Worm (Caenorhabditis elegans) whole organism, mixed stage, embryonic: ENCODE results near the gene srlf-30.

Experiments used
- M03D4.4 ChIP-seq: sonication (generic microtip); optimal IDR thresholded peaks from 2 replicates; lab custom pipeline; 2017; ENCODE audit warnings: mild to moderate bottlenecking, missing genetic modification characterization, missing compliant biosample characterization
- bed-3 ChIP-seq: fragments of 200-800 bp; sonication (Bioruptor generic); optimal IDR thresholded peaks from 3 replicates; lab custom pipeline; 2018; ENCODE audit warnings: mild to moderate bottlenecking, missing genetic modification characterization, moderate library complexity, missing compliant biosample characterization
- blmp-1 ChIP-seq: fragments of 150-350 bp; optimal IDR thresholded peaks from 2 replicates; lab custom pipeline; 2014; ENCODE audit warnings: missing biosample characterization, missing genetic modification characterization
- ceh-39 ChIP-seq: fragments of 150-350 bp; optimal IDR thresholded peaks from 2 replicates; lab custom pipeline; 2014; ENCODE audit warnings: missing biosample characterization, missing genetic modification characterization
- ceh-43 ChIP-seq: fragments of 200-800 bp; sonication (Bioruptor generic); optimal IDR thresholded peaks from 2 replicates; lab custom pipeline; 2018; ENCODE audit warnings: mild to moderate bottlenecking, missing genetic modification characterization, moderate library complexity, missing compliant biosample characterization
- ces-1 ChIP-seq: fragments of 150-350 bp; optimal IDR thresholded peaks from 2 replicates; lab custom pipeline; 2014; ENCODE audit warnings: missing biosample characterization, missing genetic modification reagents, missing genetic modification characterization
- cnd-1 ChIP-seq: fragments of 200-800 bp; sonication (Bioruptor generic); optimal IDR thresholded peaks from 2 replicates; lab custom pipeline; 2018; ENCODE audit warnings: mild to moderate bottlenecking, missing genetic modification characterization, missing compliant biosample characterization
- drap-1 ChIP-seq: fragments of 200-800 bp; sonication (Bioruptor generic); optimal IDR thresholded peaks from 3 replicates; lab custom pipeline; 2018; ENCODE audit warnings: mild to moderate bottlenecking, missing genetic modification characterization, missing compliant biosample characterization
- elt-1 ChIP-seq: sonication (generic microtip); optimal IDR thresholded peaks from 2 replicates; lab custom pipeline; 2017; ENCODE audit warnings: missing genetic modification characterization, mild to moderate bottlenecking, missing compliant biosample characterization, antibody characterized with exemption, moderate library complexity, borderline replicate concordance; ENCODE audit not compliant: insufficient read depth
- elt-3 ChIP-seq: fragments of 150-350 bp; optimal IDR thresholded peaks from 2 replicates; lab custom pipeline; 2014; ENCODE audit warnings: missing biosample characterization, missing genetic modification characterization
- flh-1 ChIP-seq: fragments of 200-800 bp; sonication (Bioruptor generic); optimal IDR thresholded peaks from 2 replicates; lab custom pipeline; 2018; ENCODE audit warnings: mild to moderate bottlenecking, missing genetic modification characterization, moderate library complexity, missing compliant biosample characterization
- ham-2 ChIP-seq: fragments of 200-800 bp; sonication (Bioruptor generic); optimal IDR thresholded peaks from 2 replicates; lab custom pipeline; 2018; ENCODE audit warnings: mild to moderate bottlenecking, missing genetic modification characterization, missing compliant biosample characterization
- lin-32 ChIP-seq: fragments of 200-800 bp; sonication (Bioruptor generic); optimal IDR thresholded peaks from 2 replicates; lab custom pipeline; 2018; ENCODE audit warnings: mild to moderate bottlenecking, missing genetic modification characterization, missing compliant biosample characterization
- lsy-2 ChIP-seq: fragments of 150-350 bp; optimal IDR thresholded peaks from 2 replicates; lab custom pipeline; 2014; ENCODE audit warnings: missing biosample characterization, missing genetic modification characterization
- mep-1 ChIP-seq: fragments of 150-350 bp; optimal IDR thresholded peaks from 2 replicates; lab custom pipeline; 2017; ENCODE audit warnings: missing biosample characterization, missing genetic modification reagents, missing genetic modification characterization, inconsistent platforms
- mls-2 ChIP-seq: sonication (generic microtip); optimal IDR thresholded peaks from 2 replicates; lab custom pipeline; 2016; ENCODE audit warnings: mild to moderate bottlenecking, missing genetic modification characterization, moderate library complexity, missing compliant biosample characterization
- nhr-12 ChIP-seq: fragments of 150-350 bp; optimal IDR thresholded peaks from 2 replicates; lab custom pipeline; 2014; ENCODE audit warnings: missing biosample characterization, missing genetic modification characterization
- nhr-2 ChIP-seq: fragments of 150-350 bp; optimal IDR thresholded peaks from 2 replicates; lab custom pipeline; 2014; ENCODE audit warnings: missing biosample characterization, missing genetic modification characterization
- nhr-237 ChIP-seq: fragments of 150-350 bp; optimal IDR thresholded peaks from 2 replicates; lab custom pipeline; 2014; ENCODE audit warnings: missing biosample characterization, missing genetic modification characterization
- nhr-28 ChIP-seq: fragments of 150-350 bp; optimal IDR thresholded peaks from 2 replicates; lab custom pipeline; 2014; ENCODE audit warnings: missing biosample characterization, missing genetic modification characterization
- nhr-76 ChIP-seq: sonication (generic microtip); optimal IDR thresholded peaks from 2 replicates; lab custom pipeline; 2017; ENCODE audit warnings: missing biosample characterization, missing genetic modification characterization
- pha-4 ChIP-seq: fragments of 150-350 bp; optimal IDR thresholded peaks from 2 replicates; lab custom pipeline; 2018; ENCODE audit warnings: missing biosample characterization, missing genetic modification reagents, missing genetic modification characterization
- sem-2 ChIP-seq: fragments of 200-800 bp; sonication (Bioruptor generic); optimal IDR thresholded peaks from 2 replicates; lab custom pipeline; 2018; ENCODE audit warnings: mild to moderate bottlenecking, missing genetic modification characterization, missing compliant biosample characterization
- snpc-4 ChIP-seq: fragments of 150-350 bp; optimal IDR thresholded peaks from 2 replicates; lab custom pipeline; 2014; ENCODE audit warnings: missing biosample characterization, missing genetic modification characterization
- tbx-8 ChIP-seq: fragments of 200-800 bp; sonication (Bioruptor generic); optimal IDR thresholded peaks from 2 replicates; lab custom pipeline; 2018; ENCODE audit warnings: mild to moderate bottlenecking, missing genetic modification characterization, moderate library complexity, missing compliant biosample characterization
- unc-39 ChIP-seq: fragments of 150-350 bp; optimal IDR thresholded peaks from 2 replicates; lab custom pipeline; 2014; ENCODE audit warnings: missing biosample characterization, missing genetic modification characterization
- unc-62 ChIP-seq: fragments of 150-350 bp; optimal IDR thresholded peaks from 2 replicates; lab custom pipeline; 2014; ENCODE audit warnings: missing biosample characterization, missing genetic modification reagents, missing genetic modification characterization
- zip-8 ChIP-seq: fragments of 150-350 bp; optimal IDR thresholded peaks from 2 replicates; lab custom pipeline; 2014; ENCODE audit warnings: missing biosample characterization, missing genetic modification characterization
- ztf-11 ChIP-seq: fragments of 150-350 bp; optimal IDR thresholded peaks from 2 replicates; lab custom pipeline; 2014; ENCODE audit warnings: missing biosample characterization, missing genetic modification characterization

The srlf-30 gene

ce11 chrIV:10902476-10902875, 2.3 kb downstream of the srlf-30 start:
- no peak for TF ChIP-seq snpc-4
- TF ChIP-seq lin-32 (GFP tag; lab: Kevin White, UChicago) = no peak
- TF ChIP-seq nhr-76 (tag; lab: Kevin White, UChicago) = no peak
- no peak for TF ChIP-seq ceh-43
- TF ChIP-seq sem-2 = no peak
- TF ChIP-seq unc-62 (GFP tag; lab: Kevin White, UChicago) = no peak
- TF ChIP-seq unc-39 = no peak
- TF ChIP-seq mep-1 (tag; lab: Kevin White, UChicago) = no peak
- TF ChIP-seq lsy-2 = no peak
- TF ChIP-seq ham-2 (GFP tag; lab: Kevin White, UChicago) = no peak
- no peak for TF ChIP-seq ztf-11 (tag; lab: Kevin White, UChicago)
- TF ChIP-seq nhr-2 (tag; lab: Kevin White, UChicago) = no peak
- no peak for TF ChIP-seq tbx-8 (GFP tag; lab: Kevin White, UChicago)
- TF ChIP-seq nhr-12 = no peak
- TF ChIP-seq flh-1 (GFP tag; lab: Kevin White, UChicago) = no peak
- TF ChIP-seq M03D4.4 = no peak

DNA sequence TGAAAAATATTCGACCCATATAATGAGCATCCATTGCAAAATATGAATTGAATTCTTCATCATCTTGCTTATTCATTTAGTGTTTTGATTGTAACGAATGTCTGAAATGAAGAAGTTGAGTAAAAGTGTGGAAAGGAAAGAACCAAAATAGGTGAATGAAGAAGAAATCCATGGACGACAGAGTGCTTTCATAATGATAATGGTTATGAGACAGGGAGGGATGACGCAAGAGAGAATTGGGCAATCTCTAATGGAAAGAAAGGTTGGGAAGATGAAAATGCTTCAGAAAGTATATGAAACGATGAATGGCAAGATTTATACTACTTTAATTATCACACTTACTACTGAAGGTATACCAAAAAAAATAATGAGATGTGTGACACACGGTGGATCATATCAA, 4.1 kb downstream of the srlf-30 start, which contains the start of gene ZK596.3:
Gene ZK596.3, minus strand, starts transcription at position 101 of the 400 bp plus-strand sequence.
- TF ChIP-seq snpc-4 (no peak), drap-1 (GFP tag; lab: Kevin White, UChicago) (no peak), zip-8 (no peak), flh-1 (GFP tag; lab: Kevin White, UChicago) (no peak), tbx-8 (GFP tag; lab: Kevin White, UChicago) (no peak), ztf-11 (tag; lab: Kevin White, UChicago) (no peak), blmp-1 (tag; lab: Kevin White, UChicago) (no peak), ceh-39 (tag; lab: Kevin White, UChicago) (no peak), ceh-43 (no peak), unc-62 (GFP tag; lab: Kevin White, UChicago) (no peak)

ce11 chrIV:10909206-10909605, 9.0 kb downstream of the srlf-30 start, which contains the start of gene ZK596.2:
TSS of gene ZK596.2 (minus strand) at chrIV:10909306.
- TF ChIP-seq bed-3 (GFP tag; lab: Kevin White, UChicago) = no peak
- TF ChIP-seq nhr-76 (tag; lab: Kevin White, UChicago) = no peak
- no peak for TF ChIP-seq nhr-237 (tag; lab: Kevin White, UChicago)
- TF ChIP-seq elt-3 = no peak
- TF ChIP-seq lsy-2 = no peak
- no peak for TF ChIP-seq pha-4 (tag; lab: Kevin White, UChicago)
- TF ChIP-seq cnd-1 = no peak
- no peak for TF ChIP-seq nhr-28 (tag; lab: Kevin White, UChicago)
- TF ChIP-seq tbx-8 (GFP tag; lab: Kevin White, UChicago) = no peak
- no peak for TF ChIP-seq unc-39
- no peak for TF ChIP-seq nhr-12
- TF ChIP-seq ztf-11 (tag; lab: Kevin White, UChicago) = no peak
- TF ChIP-seq snpc-4 = no peak
- TF ChIP-seq lin-32 (GFP tag; lab: Kevin White, UChicago) = no peak
- TF ChIP-seq ces-1 (GFP tag; lab: Kevin White, UChicago) = no peak
- TF ChIP-seq M03D4.4 = no peak
- no peak for TF ChIP-seq mls-2 (tag; lab: Kevin White, UChicago)
- TF ChIP-seq sem-2 = no peak

- TF ChIP-seq nhr-12 (no peak), unc-39 (no peak), snpc-4 (no peak), elt-1 (tag; lab: Kevin White, UChicago) (no peak), bed-3 (GFP tag; lab: Kevin White, UChicago) (no peak), ces-1 (GFP tag; lab: Kevin White, UChicago) (no peak), lsy-2 (no peak), nhr-2 (tag; lab: Kevin White, UChicago) (no peak), mls-2 (tag; lab: Kevin White, UChicago) (no peak), nhr-76 (tag; lab: Kevin White, UChicago) (no peak), sem-2 (no peak), drap-1 (GFP tag; lab: Kevin White, UChicago) (no peak), cnd-1 (no peak), tbx-8 (GFP tag; lab: Kevin White, UChicago) (no peak), unc-62 (GFP tag; lab: Kevin White, UChicago) (no peak), pha-4 (tag; lab: Kevin White, UChicago) (no peak), zip-8 (no peak), nhr-28 (tag; lab: Kevin White, UChicago) (no peak), M03D4.4 (no peak)
These were observed 9.5 kb downstream of the srlf-30 start, which contains the start of gene pyk-2 for ce11 chrIV:10909708-10910107. TSS of gene pyk-2 (plus strand) at chrIV:10909913.

DNA sequence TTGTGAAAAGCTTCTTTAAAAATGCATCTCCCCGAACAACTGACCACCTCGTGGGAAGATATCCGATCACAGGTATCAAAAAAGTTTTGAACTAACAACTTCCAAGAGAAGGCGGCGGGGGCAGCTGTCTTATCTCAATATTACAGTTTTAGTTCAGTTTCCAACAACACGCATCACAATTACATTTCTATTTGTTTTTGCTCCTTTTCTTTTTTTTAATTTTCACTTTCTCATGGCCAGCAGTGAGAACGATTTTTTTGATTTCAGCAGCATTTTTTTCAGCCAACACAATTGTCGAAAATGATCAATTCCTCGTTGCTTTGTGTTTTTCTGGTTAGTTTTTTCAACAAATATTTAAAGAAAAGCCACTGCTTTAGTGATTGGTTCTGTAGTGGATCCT, 12.9 kb downstream of the srlf-30 start, which contains the start of gene ZK593.2:
Gene ZK593.2, plus strand, starts transcription at position 301 of the 400 bp plus-strand sequence.
- TF ChIP-seq ceh-43 = no peak
- no peak for TF ChIP-seq sem-2
- TF ChIP-seq unc-62 (GFP tag; lab: Kevin White, UChicago) = no peak
- no peak for TF ChIP-seq pha-4 (tag; lab: Kevin White, UChicago)
- TF ChIP-seq nhr-28 (tag; lab: Kevin White, UChicago) = no peak
- no peak for TF ChIP-seq flh-1 (GFP tag; lab: Kevin White, UChicago)
- no peak for TF ChIP-seq blmp-1 (tag; lab: Kevin White, UChicago)
- no peak for TF ChIP-seq ztf-11 (tag; lab: Kevin White, UChicago)
- no peak for TF ChIP-seq elt-1 (tag; lab: Kevin White, UChicago)
- TF ChIP-seq lsy-2 = no peak
- TF ChIP-seq zip-8 = no peak
- TF ChIP-seq mep-1 (tag; lab: Kevin White, UChicago) = no peak
